Fruit fly (Drosophila melanogaster) S2 (cell line): Measurements from ENCODE around the gene CG31473.
A peak's percentile ranks its signal among the peaks of the same experiment; 100 is the strongest.

Experiments used
- CG8478 ChIP-seq: fragments of >200 bp; optimal IDR thresholded peaks from 2 replicates; lab custom pipeline; 2018
- CTCF ChIP-seq, 2 experiments: fragments of >200 bp; optimal IDR thresholded peaks; 2 replicates each; lab custom pipeline; 2018

DNA sequence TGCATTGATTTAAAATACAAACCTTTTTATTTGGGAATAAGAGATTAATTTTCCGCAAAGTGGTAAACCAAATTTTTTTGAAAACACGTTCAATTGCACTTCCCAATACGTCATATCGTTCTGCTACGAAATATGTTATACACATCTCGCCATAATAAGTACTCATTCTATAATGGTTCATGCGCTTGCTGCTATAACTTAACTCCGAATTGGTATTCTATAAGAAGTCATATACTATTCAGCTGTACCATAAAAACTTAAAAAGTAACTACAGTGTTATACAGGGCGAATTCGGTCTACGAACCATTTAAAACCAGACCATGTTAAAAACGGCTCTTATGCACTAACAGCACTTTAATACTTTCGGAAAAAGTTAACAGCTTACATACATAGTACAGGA, 32.0 kb upstream of the CG31473 start:
- peak; percentile 39 to 49 for TF ChIP-seq CTCF (optimal IDR thresholded peaks at IDR 0.05; lab: Kevin White, UChicago)
- TF ChIP-seq CG8478: no peak
